Fruit fly (Drosophila melanogaster) whole organism, wandering third instar larva: ENCODE measurements around the gene mol.
A peak's percentile ranks its signal among the peaks of the same experiment; 100 is the strongest.

ENCODE experiments used
- Abd-B ChIP-seq: fragments of >200 bp; optimal IDR thresholded peaks from 2 replicates; lab custom pipeline; 2017; ENCODE audit warnings: missing biosample characterization, missing genetic modification characterization
- CG32264 ChIP-seq: fragments of 200-800 bp; sonication (Bioruptor generic); optimal IDR thresholded peaks from 2 replicates; lab custom pipeline; 2016; ENCODE audit warnings: missing biosample characterization, missing genetic modification characterization
- CG9705 ChIP-seq: fragments of 200-800 bp; sonication (Bioruptor generic); optimal IDR thresholded peaks from 2 replicates; lab custom pipeline; 2018; ENCODE audit warnings: missing biosample characterization, mild to moderate bottlenecking, missing genetic modification characterization
- Dfd ChIP-seq: fragments of >200 bp; optimal IDR thresholded peaks from 2 replicates; lab custom pipeline; 2017; ENCODE audit warnings: missing biosample characterization, missing genetic modification characterization
- Dif ChIP-seq: fragments of 200-275, 200-300 bp; sonication (Bioruptor generic); optimal IDR thresholded peaks from 2 replicates; lab custom pipeline; 2018; ENCODE audit warnings: missing biosample characterization, missing genetic modification characterization; ENCODE audit not compliant: partially characterized antibody
- GATAd ChIP-seq: sonication (Bioruptor generic); optimal IDR thresholded peaks from 2 replicates; lab custom pipeline; 2016; ENCODE audit warnings: missing biosample characterization, missing genetic modification characterization
- HLH106 ChIP-seq: fragments of 200-800 bp; optimal IDR thresholded peaks from 3 replicates; lab custom pipeline; 2019; ENCODE audit warnings: missing biosample characterization, mild to moderate bottlenecking, missing genetic modification characterization, moderate library complexity
- Hnf4 ChIP-seq: fragments of 200-800 bp; sonication (Bioruptor generic); optimal IDR thresholded peaks from 2 replicates; lab custom pipeline; 2016; ENCODE audit warnings: missing biosample characterization, mild to moderate bottlenecking, missing genetic modification characterization
- Hr78 ChIP-seq: fragments of >200 bp; optimal IDR thresholded peaks from 2 replicates; lab custom pipeline; 2017; ENCODE audit warnings: missing biosample characterization, missing genetic modification characterization
- Hr83 ChIP-seq: fragments of 200-300 bp; sonication (Bioruptor generic); optimal IDR thresholded peaks from 2 replicates; lab custom pipeline; 2016; ENCODE audit warnings: missing biosample characterization, mild to moderate bottlenecking, missing genetic modification characterization, moderate library complexity; ENCODE audit not compliant: poor library complexity, severe bottlenecking
- Jra ChIP-seq: sonication (Bioruptor generic); optimal IDR thresholded peaks from 2 replicates; lab custom pipeline; 2016; ENCODE audit warnings: missing biosample characterization, missing genetic modification characterization
- Mio ChIP-seq: sonication (Bioruptor generic); optimal IDR thresholded peaks from 2 replicates; lab custom pipeline; 2016; ENCODE audit warnings: missing biosample characterization, missing genetic modification characterization
- Myc ChIP-seq: fragments of >200 bp; optimal IDR thresholded peaks from 2 replicates; lab custom pipeline; 2017
- N ChIP-seq: fragments of >200 bp; optimal IDR thresholded peaks from 2 replicates; lab custom pipeline; 2018; ENCODE audit warnings: missing biosample characterization, missing external identifiers, missing genetic modification characterization
- OdsH ChIP-seq: fragments of 200-800 bp; sonication (Bioruptor generic); optimal IDR thresholded peaks from 2 replicates; lab custom pipeline; 2016; ENCODE audit warnings: missing biosample characterization, mild to moderate bottlenecking, missing genetic modification characterization
- Rel ChIP-seq, 2 experiments: fragments of 200-800 bp; sonication (Bioruptor generic) in 1 of 2; optimal IDR thresholded peaks; 2 replicates in 1 of 2; 3 replicates in 1 of 2; lab custom pipeline; 2016 to 2019; ENCODE audit warnings: mild to moderate bottlenecking in 2 of 2, missing biosample characterization in 2 of 2, missing genetic modification characterization in 2 of 2, moderate library complexity in 1 of 2
- Sp1 ChIP-seq: fragments of 200-800 bp; sonication (Bioruptor generic); optimal IDR thresholded peaks from 3 replicates; lab custom pipeline; 2019; ENCODE audit warnings: missing biosample characterization, mild to moderate bottlenecking, missing genetic modification characterization, moderate library complexity
- Vsx2 ChIP-seq: fragments of 200-300, 225-300 bp; sonication (Bioruptor generic); optimal IDR thresholded peaks from 2 replicates; lab custom pipeline; 2018; ENCODE audit warnings: missing biosample characterization, missing genetic modification characterization; ENCODE audit not compliant: partially characterized antibody
- br ChIP-seq: fragments of 200-800 bp; sonication (Bioruptor generic); optimal IDR thresholded peaks from 2 replicates; lab custom pipeline; 2016; ENCODE audit warnings: missing biosample characterization, missing genetic modification characterization
- brk ChIP-seq: fragments of 200-800 bp; sonication (Bioruptor generic); optimal IDR thresholded peaks from 2 replicates; lab custom pipeline; 2016; ENCODE audit warnings: missing biosample characterization, mild to moderate bottlenecking, missing genetic modification characterization
- dsf ChIP-seq: sonication (Bioruptor generic); optimal IDR thresholded peaks from 2 replicates; lab custom pipeline; 2016; ENCODE audit warnings: missing biosample characterization, missing genetic modification characterization, borderline replicate concordance
- ey ChIP-seq: fragments of 200-800 bp; sonication (Bioruptor generic); optimal IDR thresholded peaks from 2 replicates; lab custom pipeline; 2016; ENCODE audit warnings: missing biosample characterization, missing genetic modification characterization
- foxo ChIP-seq, 2 experiments: fragments of 200-800 bp; sonication (Bioruptor generic); optimal IDR thresholded peaks; 2 replicates in 1 of 2; 3 replicates in 1 of 2; lab custom pipeline; 2016 to 2017; ENCODE audit warnings: missing biosample characterization in 2 of 2, missing genetic modification characterization in 2 of 2
- fru ChIP-seq: fragments of 200-800 bp; sonication (Bioruptor generic); optimal IDR thresholded peaks from 3 replicates; lab custom pipeline; 2016; ENCODE audit warnings: missing biosample characterization, mild to moderate bottlenecking, missing genetic modification characterization
- h ChIP-seq: fragments of 200-800 bp; sonication (Bioruptor generic); optimal IDR thresholded peaks from 3 replicates; lab custom pipeline; 2016; ENCODE audit warnings: missing biosample characterization, mild to moderate bottlenecking, missing genetic modification characterization
- jim ChIP-seq: fragments of 175-275, 200-325 bp; sonication (Bioruptor generic); optimal IDR thresholded peaks from 2 replicates; lab custom pipeline; 2016; ENCODE audit warnings: missing biosample characterization, mild to moderate bottlenecking, missing genetic modification characterization
- lola ChIP-seq: fragments of >200 bp; optimal IDR thresholded peaks from 2 replicates; lab custom pipeline; 2017; ENCODE audit warnings: missing biosample characterization, missing genetic modification characterization
- pan ChIP-seq: fragments of >200 bp; optimal IDR thresholded peaks from 2 replicates; lab custom pipeline; 2017
- psq ChIP-seq: fragments of 200-800 bp; sonication (Bioruptor generic); optimal IDR thresholded peaks from 3 replicates; lab custom pipeline; 2017; ENCODE audit warnings: missing biosample characterization, mild to moderate bottlenecking, missing genetic modification characterization, moderate library complexity
- rgr ChIP-seq: fragments of 200-800 bp; sonication (Bioruptor generic); optimal IDR thresholded peaks from 3 replicates; lab custom pipeline; 2016; ENCODE audit warnings: missing biosample characterization, mild to moderate bottlenecking, missing genetic modification characterization
- sage ChIP-seq: fragments of 200-800 bp; sonication (Bioruptor generic); optimal IDR thresholded peaks from 2 replicates; lab custom pipeline; 2016; ENCODE audit warnings: missing biosample characterization, mild to moderate bottlenecking, missing genetic modification characterization
- sv ChIP-seq: fragments of 200-800 bp; sonication (Bioruptor generic); optimal IDR thresholded peaks from 3 replicates; lab custom pipeline; 2016; ENCODE audit warnings: missing biosample characterization, missing genetic modification characterization
- tai ChIP-seq: sonication (Bioruptor generic); optimal IDR thresholded peaks from 2 replicates; lab custom pipeline; 2016; ENCODE audit warnings: missing biosample characterization, missing genetic modification characterization
- usp ChIP-seq: fragments of >200 bp; optimal IDR thresholded peaks from 2 replicates; lab custom pipeline; 2017; ENCODE audit warnings: missing biosample characterization, missing genetic modification characterization

mol gene

DNA sequence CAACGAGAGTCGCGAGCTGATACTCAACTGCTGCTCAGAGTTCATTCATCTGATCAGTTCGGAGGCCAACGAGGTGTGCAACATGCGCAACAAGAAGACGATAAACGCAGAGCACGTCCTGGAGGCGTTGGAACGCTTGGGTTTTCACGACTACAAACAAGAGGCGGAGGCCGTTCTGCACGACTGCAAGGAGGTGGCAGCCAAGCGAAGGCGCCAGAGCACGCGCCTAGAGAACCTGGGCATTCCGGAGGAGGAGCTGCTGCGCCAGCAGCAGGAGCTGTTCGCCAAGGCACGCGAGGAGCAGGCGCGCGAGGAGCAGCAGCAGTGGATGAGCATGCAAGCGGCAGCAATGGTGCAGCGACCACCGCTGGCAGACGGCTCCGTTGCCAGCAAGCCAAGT lies 10.7 kb upstream of the mol start:
- no peak for TF ChIP-seq ey
- TF ChIP-seq sv (GFP tag; lab: Kevin White, UChicago), result no peak
- no peak for TF ChIP-seq sage (GFP tag; lab: Kevin White, UChicago)
- TF ChIP-seq foxo (GFP tag; optimal IDR thresholded peaks at IDR 0.05; lab: Kevin White, UChicago), result no peak
- TF ChIP-seq, all 38 proteins: peak for 0

DNA sequence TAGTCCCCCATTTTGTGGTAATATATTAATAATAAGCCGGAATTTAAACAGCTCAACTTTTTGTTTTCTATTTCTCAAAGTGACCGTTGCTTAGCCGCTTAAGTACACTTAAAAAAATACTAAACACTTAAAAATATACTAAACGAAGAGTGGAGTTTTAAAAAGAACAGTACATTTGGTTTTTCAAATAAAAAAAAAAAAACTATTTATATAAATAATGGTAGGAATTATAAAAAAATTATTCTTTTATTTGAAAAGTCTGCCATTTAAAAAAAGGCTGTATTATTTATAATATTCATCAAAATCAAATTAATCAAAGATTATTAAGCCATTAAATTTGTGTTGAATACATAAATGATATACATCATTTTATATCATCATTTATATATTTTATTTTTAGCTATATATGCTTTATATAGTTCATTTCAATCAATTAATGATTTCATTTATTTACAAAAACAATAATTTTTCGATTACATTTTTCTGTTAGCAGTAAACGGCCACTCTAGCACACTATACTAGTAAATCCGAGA lies 10.0 kb upstream of the mol start, which contains the start of the genes Ankrd49 and NC2beta:
Gene Ankrd49, minus strand, starts transcription at position 101 of the 533 bp plus-strand sequence.
Gene NC2beta, plus strand, starts transcription at position 483 of the 533 bp plus-strand sequence.
- TF ChIP-seq sage (GFP tag; lab: Kevin White, UChicago), result no peak
- TF ChIP-seq rgr (GFP tag; lab: Kevin White, UChicago), result no peak
- no peak for TF ChIP-seq Myc (lab: Kevin White, UChicago)
- TF ChIP-seq Dfd (GFP tag; lab: Kevin White, UChicago), result no peak
- TF ChIP-seq OdsH (GFP tag; lab: Kevin White, UChicago), result no peak
- no peak for TF ChIP-seq GATAd (GFP tag; lab: Kevin White, UChicago)
- TF ChIP-seq foxo (GFP tag; optimal IDR thresholded peaks at IDR 0.05; lab: Kevin White, UChicago), result no peak
- TF ChIP-seq h (GFP tag; lab: Kevin White, UChicago), result no peak
- TF ChIP-seq Hr83, result no peak
- no peak for TF ChIP-seq psq (GFP tag; lab: Kevin White, UChicago)
- TF ChIP-seq, all 38 proteins: peak for 0

DNA sequence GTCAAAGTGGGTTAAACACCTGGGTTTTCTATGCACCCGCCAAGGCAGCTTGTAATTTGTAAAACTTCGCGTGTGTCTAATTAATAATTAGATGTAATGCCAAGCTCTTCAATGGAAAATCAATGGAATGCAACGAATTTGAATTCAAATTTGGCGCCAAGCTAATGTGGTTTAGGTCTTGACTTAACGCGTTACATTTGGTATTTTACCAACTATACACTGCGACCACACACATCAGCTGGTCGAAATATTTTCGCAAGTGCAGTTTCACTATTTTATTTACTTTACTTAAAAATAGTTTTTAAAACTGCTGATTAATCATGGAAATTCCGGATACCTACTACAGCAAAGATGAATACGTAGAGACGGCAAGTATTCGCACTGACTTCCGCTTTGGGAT lies 8.1 kb upstream of the mol start, which contains the start of gene DCTN5-p25:
Gene DCTN5-p25, plus strand, starts transcription at position 229 of the 400 bp plus-strand sequence.
- no peak for TF ChIP-seq sv (GFP tag; lab: Kevin White, UChicago)

DNA sequence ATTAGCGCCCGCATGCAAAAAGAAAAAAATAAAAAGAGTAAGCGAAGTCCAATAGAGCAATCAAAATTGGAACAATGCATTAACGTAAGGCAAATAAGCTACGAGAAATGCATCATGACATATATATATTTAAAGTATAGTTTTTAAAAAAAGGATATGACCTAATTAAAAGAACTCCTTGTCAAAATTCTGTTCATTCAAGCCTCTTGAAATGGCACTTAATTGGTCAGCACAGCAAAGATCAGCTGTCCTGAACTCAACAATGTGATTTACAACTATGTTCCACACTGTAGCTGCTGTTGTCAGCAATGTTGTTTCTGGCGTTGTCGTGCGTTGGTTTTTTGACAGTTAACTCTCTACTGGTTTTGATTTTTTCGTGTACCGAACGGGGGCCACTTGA lies 4.5 kb upstream of the mol start:
- no peak for TF ChIP-seq foxo (GFP tag; optimal IDR thresholded peaks at IDR 0.05; lab: Kevin White, UChicago)
- TF ChIP-seq sage (GFP tag; lab: Kevin White, UChicago), result no peak
- TF ChIP-seq h (GFP tag; lab: Kevin White, UChicago), result no peak
- no peak for TF ChIP-seq br
- TF ChIP-seq Hr78, result no peak
- TF ChIP-seq, all 38 proteins: peak for 0

DNA sequence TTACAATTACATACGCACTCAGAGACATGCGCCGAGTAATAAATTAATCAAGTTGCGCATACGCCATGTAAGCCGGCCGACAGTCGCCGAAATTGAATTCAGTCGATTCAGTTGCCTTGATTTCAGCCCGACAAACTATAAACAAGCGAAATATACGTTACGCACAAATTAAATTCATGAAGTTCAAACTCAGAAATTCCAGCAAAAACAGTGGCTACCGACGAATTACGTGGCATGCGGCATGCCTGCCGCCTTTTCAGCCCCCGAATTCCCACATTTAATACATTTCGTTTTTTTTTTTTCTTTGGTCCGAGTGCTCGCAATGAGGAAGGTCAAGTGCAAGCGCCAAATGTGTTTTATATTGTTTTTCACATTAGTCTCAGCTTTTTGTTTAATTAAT lies 3.0 kb upstream of the mol start:
- TF ChIP-seq Sp1 (GFP tag; lab: Kevin White, UChicago) (no peak), N (GFP tag; lab: Kevin White, UChicago) (no peak), Vsx2 (GFP tag; lab: Kevin White, UChicago) (no peak), CG9705 (GFP tag; lab: Kevin White, UChicago) (no peak), rgr (GFP tag; lab: Kevin White, UChicago) (no peak), ey (no peak), fru (GFP tag; lab: Kevin White, UChicago) (no peak), h (GFP tag; lab: Kevin White, UChicago) (no peak), Dif (no peak), foxo (GFP tag; optimal IDR thresholded peaks at IDR 0.05; lab: Kevin White, UChicago) (no peak)

DNA sequence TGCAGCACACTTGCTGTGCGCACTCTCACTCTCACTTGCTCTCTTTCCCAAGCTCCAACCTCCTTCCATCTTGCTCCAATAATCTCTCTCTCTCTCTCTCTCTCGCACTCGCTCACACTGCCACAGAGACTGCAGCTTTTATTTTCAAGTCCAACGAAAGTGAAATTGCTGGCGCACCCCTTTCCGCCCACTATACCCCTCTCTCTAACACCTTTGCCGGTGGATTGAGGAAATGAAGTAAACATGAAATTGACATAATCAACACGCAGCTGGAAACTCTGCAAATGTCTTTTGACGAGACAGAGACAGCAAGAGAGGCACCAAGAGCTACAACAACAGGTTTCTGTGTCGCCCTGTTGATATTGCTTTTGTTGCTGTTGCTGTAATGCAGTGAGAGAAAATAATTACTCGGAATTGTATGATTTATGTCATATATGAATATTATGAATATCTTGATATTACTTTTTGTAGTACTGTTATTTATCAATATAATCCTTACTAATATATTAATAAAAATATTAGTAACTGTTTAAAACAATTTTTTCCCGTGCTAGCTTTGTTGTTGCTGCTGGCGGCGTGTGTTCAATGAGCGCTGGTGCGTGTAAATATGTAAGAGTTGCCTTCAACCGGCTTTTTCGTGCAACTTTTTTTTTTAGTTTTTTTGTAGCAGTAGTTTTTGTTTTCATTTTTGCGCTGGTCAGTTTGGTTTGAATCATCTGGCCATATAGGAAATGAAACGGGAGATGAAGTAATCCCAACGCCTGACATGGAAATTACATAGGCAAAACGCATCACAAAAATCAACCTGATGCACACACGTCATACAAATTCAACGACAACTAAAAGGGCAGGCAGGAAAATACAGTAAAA lies 1.5 kb downstream of the mol start:
- TF ChIP-seq lola (no peak), OdsH (GFP tag; lab: Kevin White, UChicago) (peak; percentile 90), pan (lab: Kevin White, UChicago) (no peak), Abd-B (no peak), psq (GFP tag; lab: Kevin White, UChicago) (peak; percentile 82), ey (peak; percentile 60), Hnf4 (GFP tag; lab: Kevin White, UChicago) (peak; percentile 55), usp (GFP tag; lab: Kevin White, UChicago) (no peak), foxo (GFP tag; optimal IDR thresholded peaks at IDR 0.05; lab: Kevin White, UChicago) (peak in 1 of 2 experiments; percentile 88), jim (GFP tag; lab: Kevin White, UChicago) (no peak), sage (GFP tag; lab: Kevin White, UChicago) (peak; percentile 38), Jra (GFP tag; lab: Kevin White, UChicago) (peak; percentile 36), Myc (lab: Kevin White, UChicago) (no peak), Dfd (GFP tag; lab: Kevin White, UChicago) (no peak), brk (peak; percentile 72), rgr (GFP tag; lab: Kevin White, UChicago) (peak; percentile 89), N (GFP tag; lab: Kevin White, UChicago) (no peak), Hr78 (no peak), br (peak; percentile 70), GATAd (GFP tag; lab: Kevin White, UChicago) (no peak), tai (GFP tag; lab: Kevin White, UChicago) (no peak), Rel (GFP tag; optimal IDR thresholded peaks at IDR 0.05; lab: Kevin White, UChicago) (peak; percentile 80), Rel (tag; optimal IDR thresholded peaks at IDR 0.05; lab: Kevin White, UChicago) (no peak), CG32264 (GFP tag; lab: Kevin White, UChicago) (no peak), Hr83 (no peak), fru (GFP tag; lab: Kevin White, UChicago) (peak; percentile 57), Dif (peak; percentile 62), HLH106 (tag; lab: Kevin White, UChicago) (peak; percentile 88), dsf (no peak), h (GFP tag; lab: Kevin White, UChicago) (peak; percentile 83), Mio (no peak)
